Worm (Caenorhabditis elegans): ENCODE results near the gene F40G9.6.
A peak's percentile ranks its signal among the peaks of the same experiment; 100 is the strongest.

F40G9.6 gene

DNA sequence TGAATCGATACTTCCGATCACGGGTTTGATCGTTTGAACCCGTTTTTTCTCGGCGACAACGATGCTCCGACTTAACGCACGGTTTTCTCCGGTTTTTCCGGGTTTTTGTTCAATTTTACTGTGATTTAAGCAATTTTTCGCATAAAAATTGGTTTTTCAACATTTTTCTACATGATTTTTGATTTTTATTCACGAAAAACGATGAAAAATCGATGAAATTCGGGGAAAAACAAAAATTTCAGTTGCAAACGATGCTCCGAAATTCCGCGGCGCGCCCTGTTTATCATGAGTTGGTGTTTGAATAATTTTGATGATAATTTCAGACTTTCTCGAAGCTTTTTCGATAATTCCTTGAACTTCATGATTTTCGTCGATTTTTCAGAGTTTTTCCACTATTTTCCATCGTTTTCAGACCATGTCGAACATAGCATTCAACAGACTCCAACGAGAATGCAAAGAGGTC is 9.1 kb downstream of the F40G9.6 start, which contains the start of gene ubc-20:
Gene ubc-20 (plus strand): TSS at position 413 of the 463 bp plus-strand sequence.
- TF ChIP-seq C38D4.7 (GFP tag; optimal IDR thresholded peaks at IDR 0.05) (no peak), odd-2 (tag; optimal IDR thresholded peaks at IDR 0.05) (no peak), nhr-232 (tag; optimal IDR thresholded peaks at IDR 0.05) (no peak), ceh-45 (GFP tag; IDR thresholded peaks at IDR 0.05) (no peak), sox-2 (GFP tag; IDR thresholded peaks at IDR 0.05) (no peak), ceh-48 (tag; optimal IDR thresholded peaks at IDR 0.05) (peak; percentile 53), unc-86 (tag; optimal IDR thresholded peaks at IDR 0.05) (no peak), nfya-1 (tag; optimal IDR thresholded peaks at IDR 0.05) (no peak)

DNA sequence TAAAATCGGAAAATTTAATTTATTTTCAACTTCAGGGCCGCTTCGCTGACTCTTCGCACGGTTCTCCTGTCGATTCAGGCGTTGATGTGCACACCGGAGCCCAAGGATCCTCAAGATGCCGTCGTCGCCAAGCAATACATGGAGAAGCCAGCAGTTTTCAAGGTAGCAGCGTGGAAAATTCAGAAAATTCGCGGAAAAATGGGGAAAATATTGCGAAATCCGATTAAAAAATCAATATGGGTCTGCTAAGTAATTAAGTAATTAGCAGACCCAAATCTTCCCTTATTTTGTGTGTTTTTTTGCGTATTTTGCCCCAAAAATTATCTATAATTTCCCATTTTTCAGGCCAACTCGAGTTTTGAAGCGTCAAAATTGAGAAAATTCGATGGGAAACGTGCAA is 9.9 kb downstream of the F40G9.6 start:
- TF ChIP-seq tbx-2 (tag; optimal IDR thresholded peaks at IDR 0.05) (no peak), pax-1 (tag; optimal IDR thresholded peaks at IDR 0.05) (no peak), ceh-24 (tag; optimal IDR thresholded peaks at IDR 0.05) (no peak)

DNA sequence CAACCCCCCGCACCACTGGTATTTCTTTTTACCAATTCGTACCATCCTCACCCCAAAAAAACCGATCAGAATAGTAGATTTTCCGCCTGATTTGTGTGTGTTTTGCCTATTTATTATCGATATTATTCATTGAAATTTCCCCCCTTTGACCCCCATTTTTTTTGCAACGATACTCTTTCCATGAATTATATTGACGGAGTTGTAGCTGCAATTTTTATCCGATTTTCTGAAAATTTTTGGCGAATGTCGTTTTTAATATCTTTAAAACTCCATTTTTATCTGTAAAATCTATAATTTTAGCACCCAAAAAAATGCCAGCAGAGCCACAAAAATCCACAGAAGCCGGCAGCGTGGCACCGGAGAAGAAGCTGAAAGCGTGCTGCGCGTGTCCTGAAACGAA is 11.3 kb downstream of the F40G9.6 start, which contains the start of gene cox-17:
Gene cox-17 (plus strand): TSS at position 301 of the 400 bp plus-strand sequence.
- TF ChIP-seq sox-4 (tag; optimal IDR thresholded peaks at IDR 0.05) (no peak), ceh-14 (tag; optimal IDR thresholded peaks at IDR 0.05) (no peak), hlh-15 (tag; optimal IDR thresholded peaks at IDR 0.05) (no peak), fax-1 (tag; optimal IDR thresholded peaks at IDR 0.05) (no peak), gmeb-2 (tag; optimal IDR thresholded peaks at IDR 0.05) (no peak), ceh-30 (tag; optimal IDR thresholded peaks at IDR 0.05) (no peak), ama-1 (optimal IDR thresholded peaks at IDR 0.05) (no peak), pag-3 (tag; optimal IDR thresholded peaks at IDR 0.05; ENCODE audit: borderline replicate concordance) (no peak), ceh-9 (tag; optimal IDR thresholded peaks at IDR 0.05) (no peak), dmd-4 (tag; optimal IDR thresholded peaks at IDR 0.05; ENCODE audit: borderline replicate concordance) (no peak), nhr-232 (tag; optimal IDR thresholded peaks at IDR 0.05) (no peak), mec-3 (tag; optimal IDR thresholded peaks at IDR 0.05; ENCODE audit: borderline replicate concordance) (no peak)

DNA sequence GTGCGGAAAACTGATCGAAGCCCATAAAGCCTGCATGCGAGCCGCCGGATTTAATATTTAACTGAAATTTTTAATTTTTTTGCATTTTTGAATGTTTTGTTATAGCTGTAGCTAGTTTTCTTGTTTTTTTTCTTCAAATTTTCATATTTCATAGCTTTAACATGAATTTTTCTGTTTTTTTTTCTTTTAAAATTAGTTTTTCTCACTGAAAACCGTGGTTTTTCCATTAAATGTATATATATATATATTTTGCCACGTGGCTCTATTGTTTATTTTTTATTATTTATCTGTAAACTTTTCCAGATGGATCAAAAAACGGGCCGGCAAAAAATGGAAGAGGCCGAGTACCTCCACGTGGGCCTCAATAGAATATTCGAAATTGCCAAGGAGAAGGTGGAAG is 12.5 kb downstream of the F40G9.6 start, which contains the start of gene sec-20:
Gene sec-20 (plus strand): TSS at position 301 of the 400 bp plus-strand sequence.
- TF ChIP-seq ref-2 (tag; optimal IDR thresholded peaks at IDR 0.05) = no peak
- no peak for TF ChIP-seq unc-42 (tag; optimal IDR thresholded peaks at IDR 0.05)
- TF ChIP-seq fkh-6 (tag; optimal IDR thresholded peaks at IDR 0.05) = no peak
- no peak for TF ChIP-seq zip-5 (tag; optimal IDR thresholded peaks at IDR 0.05)
- no peak for TF ChIP-seq fkh-10 (GFP tag; optimal IDR thresholded peaks at IDR 0.05)
- no peak for TF ChIP-seq pros-1 (tag; optimal IDR thresholded peaks at IDR 0.05)
- TF ChIP-seq pqm-1 (tag; optimal IDR thresholded peaks at IDR 0.05) = no peak
- no peak for TF ChIP-seq ceh-30 (tag; optimal IDR thresholded peaks at IDR 0.05)
- TF ChIP-seq rnt-1 (tag; optimal IDR thresholded peaks at IDR 0.05) = no peak
- no peak for TF ChIP-seq che-1 (tag; optimal IDR thresholded peaks at IDR 0.05)
- no peak for TF ChIP-seq pat-9 (tag; optimal IDR thresholded peaks at IDR 0.05)

DNA sequence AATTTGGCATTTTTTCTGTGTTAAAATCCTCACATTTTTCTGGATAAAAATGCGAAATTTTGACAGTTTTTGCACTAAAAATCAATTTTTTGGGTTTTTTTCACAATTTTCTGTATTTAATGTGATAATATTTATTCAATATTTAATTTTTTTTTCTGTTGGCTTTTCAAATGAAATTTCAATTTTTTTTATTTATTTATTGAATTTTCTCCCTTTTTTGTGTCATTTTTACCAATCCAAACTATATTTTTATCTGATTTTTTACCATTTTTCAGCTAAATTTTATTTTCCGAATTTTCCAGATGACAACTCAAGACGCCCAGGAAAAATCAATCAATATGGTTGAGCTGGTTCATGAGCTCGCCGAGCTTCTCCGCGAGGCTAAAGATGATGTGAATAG is 14.8 kb downstream of the F40G9.6 start, which contains the start of gene F40G9.17:
Gene F40G9.17 (plus strand): TSS at position 301 of the 400 bp plus-strand sequence.
- TF ChIP-seq pha-2 (tag; optimal IDR thresholded peaks at IDR 0.05) = no peak
- TF ChIP-seq ztf-16 (tag; optimal IDR thresholded peaks at IDR 0.05) = no peak
- TF ChIP-seq pros-1 (tag; optimal IDR thresholded peaks at IDR 0.05) = no peak
- no peak for TF ChIP-seq hlh-15 (tag; optimal IDR thresholded peaks at IDR 0.05)
- no peak for TF ChIP-seq unc-55 (GFP tag; optimal IDR thresholded peaks at IDR 0.05)
- TF ChIP-seq ref-2 (tag; optimal IDR thresholded peaks at IDR 0.05) = no peak
- no peak for TF ChIP-seq ceh-34 (tag; optimal IDR thresholded peaks at IDR 0.05)
- no peak for TF ChIP-seq ahr-1 (tag; optimal IDR thresholded peaks at IDR 0.05)
- TF ChIP-seq tbx-2 (tag; optimal IDR thresholded peaks at IDR 0.05) = no peak
- TF ChIP-seq tbx-7 (tag; optimal IDR thresholded peaks at IDR 0.05) = no peak
- no peak for TF ChIP-seq madf-2 (tag; optimal IDR thresholded peaks at IDR 0.05)
- TF ChIP-seq unc-42 (tag; optimal IDR thresholded peaks at IDR 0.05) = no peak
